Worm (Caenorhabditis elegans): Measurements from ENCODE around the gene camt-1.

- no peak for TF ChIP-seq W03F9.2 (tag; optimal IDR thresholded peaks at IDR 0.05)
- TF ChIP-seq him-1 (tag; optimal IDR thresholded peaks at IDR 0.05), result no peak
- no peak for TF ChIP-seq dao-5 (tag; optimal IDR thresholded peaks at IDR 0.05)
Observed at ce11 chrII:4441278-4441677, 63.7 kb downstream of the camt-1 start.
